Fruit fly (Drosophila melanogaster) whole organism, embryonic: Measurements from ENCODE around the gene CG33293.

Source experiments
- Atf6 ChIP-seq: fragments of 200-800 bp; sonication (Bioruptor generic); IDR thresholded peaks from 2 replicates; pipeline ENCODE4 v1.3.6; 2022; ENCODE audit warnings: missing biosample characterization, missing genetic modification characterization
- C15 ChIP-seq: fragments of 200-800 bp; sonication (Bioruptor generic); IDR thresholded peaks from 3 replicates; pipeline ENCODE4 v1.3.6; 2022; ENCODE audit warnings: missing biosample characterization, missing genetic modification characterization
- CG10979 ChIP-seq: fragments of 200-800 bp; sonication (Bioruptor generic); optimal IDR thresholded peaks from 2 replicates; lab custom pipeline; 2018; ENCODE audit warnings: missing biosample characterization, mild to moderate bottlenecking, missing genetic modification characterization, moderate library complexity
- CG11085 ChIP-seq: fragments of 200-800 bp; sonication (Bioruptor generic); IDR thresholded peaks from 2 replicates; pipeline ENCODE4 v1.3.6; 2022; ENCODE audit warnings: missing biosample characterization, missing genetic modification characterization
- CG11696 ChIP-seq: fragments of 200-800 bp; sonication (Bioruptor generic); IDR thresholded peaks from 2 replicates; pipeline ENCODE4 v1.3.6; 2022; ENCODE audit warnings: missing biosample characterization, missing genetic modification characterization
- CG12769 ChIP-seq: fragments of 200-800 bp; sonication (Bioruptor generic); optimal IDR thresholded peaks from 2 replicates; lab custom pipeline; 2019; ENCODE audit warnings: missing biosample characterization, mild to moderate bottlenecking, missing genetic modification characterization, moderate library complexity
- CG1529 ChIP-seq: fragments of 200-800 bp; sonication (Bioruptor generic); optimal IDR thresholded peaks from 3 replicates; lab custom pipeline; 2018; ENCODE audit warnings: missing biosample characterization, missing genetic modification characterization
- CG16863 ChIP-seq: fragments of 200-800 bp; sonication (Bioruptor generic); optimal IDR thresholded peaks from 3 replicates; lab custom pipeline; 2016; ENCODE audit warnings: missing biosample characterization, missing genetic modification characterization
- CG17385 ChIP-seq: fragments of 200-800 bp; sonication (Bioruptor generic); optimal IDR thresholded peaks from 3 replicates; lab custom pipeline; 2018; ENCODE audit warnings: missing biosample characterization, mild to moderate bottlenecking, missing genetic modification characterization
- CG17829 ChIP-seq: fragments of 200-800 bp; optimal IDR thresholded peaks from 2 replicates; lab custom pipeline; 2019; ENCODE audit warnings: missing biosample characterization, mild to moderate bottlenecking, missing genetic modification characterization, moderate library complexity
- CG30403 ChIP-seq: fragments of 200-800 bp; sonication (Bioruptor generic); optimal IDR thresholded peaks from 3 replicates; lab custom pipeline; 2016; ENCODE audit warnings: missing biosample characterization, missing genetic modification characterization
- CG32772 ChIP-seq: fragments of 200-800 bp; sonication (Bioruptor generic); IDR thresholded peaks from 2 replicates; pipeline ENCODE4 v1.3.6; 2022; ENCODE audit warnings: missing biosample characterization, missing genetic modification characterization
- CG3407 ChIP-seq: fragments of 200-800 bp; sonication (Bioruptor generic); optimal IDR thresholded peaks from 2 replicates; lab custom pipeline; 2018; ENCODE audit warnings: missing biosample characterization, mild to moderate bottlenecking, missing genetic modification characterization
- CG34422 ChIP-seq: fragments of 200-800 bp; sonication (Bioruptor generic); IDR thresholded peaks from 3 replicates; pipeline ENCODE4 v1.3.6; 2022; ENCODE audit warnings: missing biosample characterization, missing genetic modification characterization
- CG6689 ChIP-seq: fragments of 200-800 bp; sonication (Bioruptor generic); IDR thresholded peaks from 2 replicates; pipeline ENCODE4 v1.3.6; 2022; ENCODE audit warnings: missing biosample characterization, missing genetic modification characterization
- CG8388 ChIP-seq: fragments of 200-800 bp; sonication (Bioruptor generic); optimal IDR thresholded peaks from 2 replicates; lab custom pipeline; 2019; ENCODE audit warnings: missing biosample characterization, mild to moderate bottlenecking, missing genetic modification characterization, moderate library complexity
- E2f1 ChIP-seq: fragments of 200-800 bp; sonication (Bioruptor generic); IDR thresholded peaks from 2 replicates; pipeline ENCODE4 v1.3.6; 2022; ENCODE audit warnings: missing biosample characterization, missing genetic modification characterization
- ERR ChIP-seq: fragments of 200-800 bp; sonication (Bioruptor generic); optimal IDR thresholded peaks from 2 replicates; lab custom pipeline; 2016; ENCODE audit warnings: missing biosample characterization, missing genetic modification characterization
- Fer1 ChIP-seq: fragments of 200-800 bp; sonication (Bioruptor generic); optimal IDR thresholded peaks from 2 replicates; lab custom pipeline; 2017; ENCODE audit warnings: missing biosample characterization, mild to moderate bottlenecking, missing genetic modification characterization
- Fer3 ChIP-seq: fragments of 200-800 bp; sonication (Bioruptor generic); optimal IDR thresholded peaks from 2 replicates; lab custom pipeline; 2018; ENCODE audit warnings: missing biosample characterization, mild to moderate bottlenecking, missing genetic modification characterization, moderate library complexity
- HLH3B ChIP-seq: fragments of 200-800 bp; sonication (Bioruptor generic); IDR thresholded peaks from 2 replicates; pipeline ENCODE4 v1.3.6; 2022; ENCODE audit warnings: missing biosample characterization, missing genetic modification characterization
- HmgZ ChIP-seq: fragments of 200-800 bp; sonication (Bioruptor generic); optimal IDR thresholded peaks from 2 replicates; lab custom pipeline; 2018; ENCODE audit warnings: missing biosample characterization, mild to moderate bottlenecking, missing genetic modification characterization
- Hmr ChIP-seq: fragments of 200-800 bp; sonication (Bioruptor generic); optimal IDR thresholded peaks from 3 replicates; lab custom pipeline; 2017; ENCODE audit warnings: mild to moderate bottlenecking, missing biosample characterization, missing genetic modification reagents, missing genetic modification characterization
- MTF-1 ChIP-seq: fragments of 200-800 bp; sonication (Bioruptor generic); optimal IDR thresholded peaks from 2 replicates; lab custom pipeline; 2018; ENCODE audit warnings: missing biosample characterization, mild to moderate bottlenecking, missing genetic modification characterization, borderline replicate concordance
- Med ChIP-seq: fragments of 200-800 bp; sonication (Bioruptor generic); peaks from one replicate; lab custom pipeline; 2016; ENCODE audit warnings: missing biosample characterization, missing genetic modification characterization, mild to moderate bottlenecking, inconsistent platforms, moderate library complexity
- Neu2 ChIP-seq: fragments of 200-800 bp; sonication (Bioruptor generic); optimal IDR thresholded peaks from 3 replicates; lab custom pipeline; 2016; ENCODE audit warnings: missing biosample characterization, missing genetic modification characterization, borderline replicate concordance
- Nf-YC ChIP-seq: fragments of 200-800 bp; optimal IDR thresholded peaks from 3 replicates; lab custom pipeline; 2019; ENCODE audit warnings: missing biosample characterization, mild to moderate bottlenecking, missing genetic modification characterization, moderate library complexity
- Pdp1 ChIP-seq, 2 experiments: fragments of 200-800 bp; sonication (Bioruptor generic); optimal IDR thresholded peaks; 3 replicates each; lab custom pipeline; 2016; ENCODE audit warnings: missing biosample characterization in 2 of 2, missing genetic modification characterization in 2 of 2, mild to moderate bottlenecking in 1 of 2, moderate library complexity in 1 of 2
- Rfx ChIP-seq: fragments of 200-800 bp; sonication (Bioruptor generic); IDR thresholded peaks from 2 replicates; pipeline ENCODE4 v1.3.6; 2022; ENCODE audit warnings: missing biosample characterization, missing genetic modification characterization
- Rx ChIP-seq: fragments of 200-800 bp; sonication (Bioruptor generic); IDR thresholded peaks from 2 replicates; pipeline ENCODE4 v1.3.6; 2022; ENCODE audit warnings: missing biosample characterization, missing genetic modification characterization
- Sox100B ChIP-seq: fragments of 200-800 bp; sonication (Bioruptor generic); optimal IDR thresholded peaks from 3 replicates; lab custom pipeline; 2018; ENCODE audit warnings: missing biosample characterization, mild to moderate bottlenecking, missing genetic modification characterization
- Xbp1 ChIP-seq: fragments of 200-800 bp; sonication (Bioruptor generic); optimal IDR thresholded peaks from 3 replicates; lab custom pipeline; 2016; ENCODE audit warnings: missing biosample characterization, mild to moderate bottlenecking, missing genetic modification characterization
- Xrp1 ChIP-seq: fragments of 200-800 bp; sonication (Bioruptor generic); IDR thresholded peaks from 2 replicates; pipeline ENCODE4 v1.3.6; 2022; ENCODE audit warnings: missing biosample characterization, missing genetic modification characterization
- ap ChIP-seq: fragments of 200-800 bp; sonication (Bioruptor generic); IDR thresholded peaks from 2 replicates; pipeline ENCODE4 v1.3.6; 2022; ENCODE audit warnings: missing biosample characterization, missing genetic modification characterization
- chinmo ChIP-seq: fragments of 200-800 bp; sonication (Bioruptor generic); IDR thresholded peaks from 4 replicates; pipeline ENCODE4 v1.3.6; 2022; ENCODE audit warnings: missing biosample characterization, missing genetic modification characterization; ENCODE audit not compliant: partially characterized antibody
- dpn ChIP-seq, 2 experiments: fragments of 200-800 bp; sonication (Bioruptor generic); optimal IDR thresholded peaks; 3 replicates each; lab custom pipeline; 2016; ENCODE audit warnings: missing biosample characterization in 2 of 2, missing genetic modification characterization in 2 of 2
- ewg ChIP-seq: fragments of 200-800 bp; sonication (Bioruptor generic); optimal IDR thresholded peaks from 3 replicates; lab custom pipeline; 2017; ENCODE audit warnings: mild to moderate bottlenecking, missing biosample characterization, missing genetic modification reagents, missing genetic modification characterization
- hkb ChIP-seq, 2 experiments: fragments of 200-800 bp in 1 of 2; fragments of >200 bp in 1 of 2; sonication (Bioruptor generic) in 1 of 2; IDR thresholded peaks in 1 of 2; optimal IDR thresholded peaks in 1 of 2; 2 replicates each; pipeline versions ENCODE4 v1.3.6 to Lab custom; 2017 to 2022; ENCODE audit warnings: missing biosample characterization in 1 of 2, missing genetic modification characterization in 1 of 2
- insv ChIP-seq, 2 experiments: fragments of 200-800 bp; sonication (Bioruptor generic); optimal IDR thresholded peaks; 3 replicates each; lab custom pipeline; 2016 to 2018; ENCODE audit warnings: missing biosample characterization in 2 of 2, missing genetic modification characterization in 2 of 2
- jumu ChIP-seq: fragments of 200-800 bp; sonication (Bioruptor generic); optimal IDR thresholded peaks from 3 replicates; lab custom pipeline; 2016; ENCODE audit warnings: missing biosample characterization, missing genetic modification characterization
- ken ChIP-seq: fragments of 200-800 bp; sonication (Bioruptor generic); IDR thresholded peaks from 3 replicates; pipeline ENCODE4 v1.3.6; 2022; ENCODE audit warnings: missing biosample characterization, missing genetic modification characterization
- mam ChIP-seq: fragments of 200-800 bp; sonication (Bioruptor generic); optimal IDR thresholded peaks from 3 replicates; lab custom pipeline; 2016; ENCODE audit warnings: missing biosample characterization, missing genetic modification characterization
- nom ChIP-seq: fragments of 200-800 bp; sonication (Bioruptor generic); optimal IDR thresholded peaks from 2 replicates; lab custom pipeline; 2017; ENCODE audit warnings: missing biosample characterization, missing genetic modification characterization, mild to moderate bottlenecking, moderate library complexity, missing genetic modification reagents
- row ChIP-seq: fragments of 200-800 bp; sonication (Bioruptor generic); IDR thresholded peaks from 3 replicates; pipeline ENCODE4 v1.3.6; 2022; ENCODE audit warnings: missing biosample characterization, missing genetic modification characterization
- sens ChIP-seq: fragments of 200-800 bp; sonication (Bioruptor generic); peaks from one replicate; lab custom pipeline; 2016; ENCODE audit warnings: missing biosample characterization, missing genetic modification characterization
- stwl ChIP-seq: fragments of 200-800 bp; sonication (Bioruptor generic); optimal IDR thresholded peaks from 3 replicates; lab custom pipeline; 2018; ENCODE audit warnings: missing biosample characterization, mild to moderate bottlenecking, missing genetic modification characterization, moderate library complexity
- tin ChIP-seq: fragments of 200-800 bp; sonication (Bioruptor generic); optimal IDR thresholded peaks from 3 replicates; lab custom pipeline; 2016; ENCODE audit warnings: missing biosample characterization, missing genetic modification characterization
- unc-4 ChIP-seq: fragments of 200-800 bp; sonication (Bioruptor generic); IDR thresholded peaks from 2 replicates; pipeline ENCODE4 v1.3.6; 2022; ENCODE audit warnings: missing biosample characterization, missing genetic modification characterization; ENCODE audit not compliant: partially characterized antibody
- vvl ChIP-seq: fragments of 200-800 bp; sonication (Bioruptor generic); IDR thresholded peaks from 2 replicates; pipeline ENCODE4 v1.3.6; 2022; ENCODE audit warnings: missing biosample characterization, missing genetic modification characterization
- zen ChIP-seq: fragments of 200-800 bp; sonication (Bioruptor generic); optimal IDR thresholded peaks from 3 replicates; lab custom pipeline; 2018; ENCODE audit warnings: missing biosample characterization, mild to moderate bottlenecking, missing genetic modification characterization, moderate library complexity

The CG33293 gene

dm6 chr3R:5270806-5271205, 30.3 kb upstream of the CG33293 start (continued):
- peak; percentile 79 for TF ChIP-seq Med
- no peak for TF ChIP-seq Rx (GFP tag; lab: Robert Waterston, UW)
- peak; percentile 27 for TF ChIP-seq CG30403 (GFP tag; lab: Kevin White, UChicago)
- peak; percentile 43 for TF ChIP-seq stwl (tag; lab: Kevin White, UChicago)
- peak; percentile 2 for TF ChIP-seq CG16863
- peak; percentile 89 for TF ChIP-seq ewg
- peak; percentile 60 for TF ChIP-seq Xrp1 (GFP tag; lab: Robert Waterston, UW)
- TF ChIP-seq HLH3B (GFP tag; lab: Robert Waterston, UW): 0 out of 2 replicates have a peak, but pooled peaks have one; percentile 5
- peak in 1 of 2 experiments; percentile 29 for TF ChIP-seq Pdp1 (GFP tag; optimal IDR thresholded peaks at IDR 0.05; lab: Kevin White, UChicago)
- TF ChIP-seq row (GFP tag; lab: Robert Waterston, UW): peak; percentile 47; the same call in 2 of the 3 replicates
- TF ChIP-seq Neu2 (GFP tag; lab: Kevin White, UChicago): no peak
- no peak for TF ChIP-seq CG11085 (GFP tag; lab: Robert Waterston, UW)
- peak; percentile 12 for TF ChIP-seq Xbp1 (GFP tag; lab: Kevin White, UChicago)
- TF ChIP-seq ken: peak; percentile 14; the same call in 1 of the 3 replicates
- TF ChIP-seq tin (GFP tag; lab: Kevin White, UChicago): peak; percentile 13
- no peak for TF ChIP-seq CG32772 (GFP tag; lab: Robert Waterston, UW)
- no peak for TF ChIP-seq CG17385
- TF ChIP-seq MTF-1: no peak
- no peak for TF ChIP-seq Fer1 (GFP tag; lab: Kevin White, UChicago)
- TF ChIP-seq sens: peak; percentile 61
- TF ChIP-seq ap (GFP tag; lab: Robert Waterston, UW): no peak
- TF ChIP-seq HmgZ: peak; percentile 24
- TF ChIP-seq Rfx (GFP tag; lab: Robert Waterston, UW): peak; percentile 45; the same call in 1 of the 2 replicates
- TF ChIP-seq nom (GFP tag; lab: Kevin White, UChicago): peak; percentile 29
- no peak for TF ChIP-seq CG6689 (GFP tag; lab: Robert Waterston, UW)
- TF ChIP-seq vvl (GFP tag; lab: Robert Waterston, UW): peak; percentile 55; the same call in 1 of the 2 replicates
- peak; percentile 3 for TF ChIP-seq CG12769 (tag; lab: Kevin White, UChicago)
- no peak for TF ChIP-seq E2f1 (GFP tag; lab: Robert Waterston, UW)
- peak; percentile 13 for TF ChIP-seq mam
- peak; percentile 10 for TF ChIP-seq CG17829 (tag; lab: Kevin White, UChicago)
- TF ChIP-seq dpn (GFP tag; optimal IDR thresholded peaks at IDR 0.05; lab: Kevin White, UChicago): peak; percentile 17 to 30
- TF ChIP-seq Sox100B (GFP tag; lab: Kevin White, UChicago): peak; percentile 12
- no peak for TF ChIP-seq hkb (optimal IDR thresholded peaks at IDR 0.05; lab: Kevin White, UChicago)
- TF ChIP-seq hkb (GFP tag; IDR thresholded peaks at IDR 0.05; lab: Robert Waterston, UW): 0 out of 2 replicates have a peak, but pooled peaks have one; percentile 38
- peak; percentile 99 for TF ChIP-seq CG8388 (GFP tag; lab: Kevin White, UChicago)
- peak; percentile 23 for TF ChIP-seq CG10979 (tag; lab: Kevin White, UChicago)
- TF ChIP-seq CG3407: no peak
- no peak for TF ChIP-seq insv (GFP tag; optimal IDR thresholded peaks at IDR 0.05; lab: Kevin White, UChicago)
- peak; percentile 27; the same call in 1 of the 3 replicates for TF ChIP-seq C15 (GFP tag; lab: Robert Waterston, UW)
- TF ChIP-seq unc-4 (GFP tag; lab: Robert Waterston, UW): no peak
- 0 out of 4 replicates have a peak, but pooled peaks have one; percentile 65 for TF ChIP-seq chinmo (GFP tag; lab: Robert Waterston, UW)
- peak; percentile 49; the same call in 1 of the 2 replicates for TF ChIP-seq Atf6 (GFP tag; lab: Robert Waterston, UW)
- no peak for TF ChIP-seq ERR (GFP tag; lab: Kevin White, UChicago)
- peak; percentile 9 for TF ChIP-seq jumu
- TF ChIP-seq CG1529 (GFP tag; lab: Kevin White, UChicago): no peak
- TF ChIP-seq Nf-YC (tag; lab: Kevin White, UChicago): peak; percentile 4
- TF ChIP-seq zen (tag; lab: Kevin White, UChicago): peak; percentile 14
- 0 out of 3 replicates have a peak, but pooled peaks have one; percentile 43 for TF ChIP-seq CG34422
- no peak for TF ChIP-seq Hmr (GFP tag; lab: Kevin White, UChicago)
- peak; percentile 44; the same call in 1 of the 2 replicates for TF ChIP-seq CG11696 (GFP tag; lab: Robert Waterston, UW)
- no peak for TF ChIP-seq Fer3 (tag; lab: Kevin White, UChicago)
